Worm (Caenorhabditis elegans) whole organism, mixed stage, embryonic: ENCODE measurements around the gene idpp-14.

Source experiments
- hlh-1 ChIP-seq: fragments of 150-350 bp; optimal IDR thresholded peaks from 2 replicates; lab custom pipeline; 2014; ENCODE audit warnings: missing biosample characterization, missing genetic modification reagents, missing genetic modification characterization
- nhr-28 ChIP-seq: fragments of 150-350 bp; optimal IDR thresholded peaks from 2 replicates; lab custom pipeline; 2014; ENCODE audit warnings: missing biosample characterization, missing genetic modification characterization
- snpc-4 ChIP-seq: fragments of 150-350 bp; optimal IDR thresholded peaks from 2 replicates; lab custom pipeline; 2014; ENCODE audit warnings: missing biosample characterization, missing genetic modification characterization

ce11 chrX:16117618-16118017, 35.5 kb downstream of the idpp-14 start:
- TF ChIP-seq snpc-4 (tag; lab: Kevin White, UChicago) (no peak), hlh-1 (tag; lab: Kevin White, UChicago) (no peak), nhr-28 (tag; lab: Kevin White, UChicago) (no peak)
